Fruit fly (Drosophila melanogaster) whole organism, embryonic: ENCODE results near the gene CG5043.

Experiments used
- Blimp-1 ChIP-seq: fragments of 200-800 bp; sonication (Bioruptor generic); optimal IDR thresholded peaks from 3 replicates; lab custom pipeline; 2018; ENCODE audit warnings: missing biosample characterization, missing genetic modification characterization, mild to moderate bottlenecking, moderate library complexity, missing genetic modification reagents
- CG10565 ChIP-seq: fragments of 200-800 bp; sonication (Bioruptor generic); optimal IDR thresholded peaks from 3 replicates; lab custom pipeline; 2016; ENCODE audit warnings: missing biosample characterization, mild to moderate bottlenecking, missing genetic modification characterization
- CG11504 ChIP-seq: fragments of 200-800 bp; sonication (Bioruptor generic); optimal IDR thresholded peaks from 3 replicates; lab custom pipeline; 2019; ENCODE audit warnings: missing biosample characterization, mild to moderate bottlenecking, missing genetic modification characterization, moderate library complexity
- CG12769 ChIP-seq: fragments of 200-800 bp; sonication (Bioruptor generic); optimal IDR thresholded peaks from 2 replicates; lab custom pipeline; 2019; ENCODE audit warnings: missing biosample characterization, mild to moderate bottlenecking, missing genetic modification characterization, moderate library complexity
- CG13296 ChIP-seq: fragments of 200-800 bp; sonication (Bioruptor generic); optimal IDR thresholded peaks from 3 replicates; lab custom pipeline; 2018; ENCODE audit warnings: missing biosample characterization, mild to moderate bottlenecking, missing genetic modification characterization
- CG14050 ChIP-seq: fragments of 200-800 bp; sonication (Bioruptor generic); IDR thresholded peaks from 3 replicates; pipeline ENCODE4 v1.3.6; 2022; ENCODE audit warnings: missing biosample characterization, missing genetic modification characterization
- CG15011 ChIP-seq: fragments of 200-800 bp; sonication (Bioruptor generic); optimal IDR thresholded peaks from 3 replicates; lab custom pipeline; 2018; ENCODE audit warnings: missing biosample characterization, mild to moderate bottlenecking, missing genetic modification characterization
- CG1603 ChIP-seq: fragments of 200-800 bp; sonication (Bioruptor generic); optimal IDR thresholded peaks from 2 replicates; lab custom pipeline; 2019; ENCODE audit warnings: missing biosample characterization, mild to moderate bottlenecking, missing genetic modification characterization, moderate library complexity
- CG1792 ChIP-seq: fragments of 200-800 bp; sonication (Bioruptor generic); optimal IDR thresholded peaks from 2 replicates; lab custom pipeline; 2016; ENCODE audit warnings: missing biosample characterization, missing genetic modification characterization
- CG18476 ChIP-seq: fragments of 200-800 bp; sonication (Bioruptor generic); optimal IDR thresholded peaks from 2 replicates; lab custom pipeline; 2016; ENCODE audit warnings: missing biosample characterization, mild to moderate bottlenecking, missing genetic modification characterization
- CG3847 ChIP-seq: fragments of 200-800 bp; sonication (Bioruptor generic); IDR thresholded peaks from 2 replicates; pipeline ENCODE4 v1.3.6; 2022; ENCODE audit warnings: missing biosample characterization, missing genetic modification characterization
- CG4854 ChIP-seq: fragments of 200-800 bp; sonication (Bioruptor generic); optimal IDR thresholded peaks from 2 replicates; lab custom pipeline; 2016; ENCODE audit warnings: missing biosample characterization, missing genetic modification characterization, inconsistent platforms
- CG6813 ChIP-seq: fragments of 200-800 bp; sonication (Bioruptor generic); optimal IDR thresholded peaks from 2 replicates; lab custom pipeline; 2017; ENCODE audit warnings: missing biosample characterization, missing genetic modification characterization, mild to moderate bottlenecking, moderate library complexity, missing genetic modification reagents
- CG7839 ChIP-seq: fragments of 200-800 bp; sonication (Bioruptor generic); optimal IDR thresholded peaks from 3 replicates; lab custom pipeline; 2018; ENCODE audit warnings: missing biosample characterization, mild to moderate bottlenecking, missing genetic modification characterization, moderate library complexity
- CG8089 ChIP-seq: fragments of 200-800 bp; sonication (Bioruptor generic); optimal IDR thresholded peaks from 3 replicates; lab custom pipeline; 2016; ENCODE audit warnings: missing biosample characterization, missing genetic modification characterization
- CG8281 ChIP-seq: fragments of 200-800 bp; sonication (Bioruptor generic); optimal IDR thresholded peaks from 2 replicates; lab custom pipeline; 2018; ENCODE audit warnings: missing biosample characterization, mild to moderate bottlenecking, missing genetic modification characterization, moderate library complexity
- CG8388 ChIP-seq: fragments of 200-800 bp; sonication (Bioruptor generic); optimal IDR thresholded peaks from 2 replicates; lab custom pipeline; 2019; ENCODE audit warnings: missing biosample characterization, mild to moderate bottlenecking, missing genetic modification characterization, moderate library complexity
- CG8478 ChIP-seq: fragments of >200 bp; optimal IDR thresholded peaks from 2 replicates; lab custom pipeline; 2018
- CG9215 ChIP-seq: fragments of 200-800 bp; sonication (Bioruptor generic); IDR thresholded peaks from 2 replicates; pipeline ENCODE4 v1.3.6; 2022; ENCODE audit warnings: missing biosample characterization, missing genetic modification characterization
- CG9932 ChIP-seq: fragments of 200-800 bp; sonication (Bioruptor generic); IDR thresholded peaks from 2 replicates; pipeline ENCODE4 v1.3.6; 2022; ENCODE audit warnings: missing biosample characterization, missing genetic modification characterization
- CoRest ChIP-seq: fragments of 200-800 bp; sonication (Bioruptor generic); optimal IDR thresholded peaks from 3 replicates; lab custom pipeline; 2018; ENCODE audit warnings: missing biosample characterization, mild to moderate bottlenecking, missing genetic modification characterization, moderate library complexity
- D ChIP-seq, 2 experiments: fragments of 200-800 bp in 1 of 2; fragments of >200 bp in 1 of 2; sonication (Bioruptor generic) in 1 of 2; optimal IDR thresholded peaks; 2 replicates in 1 of 2; 3 replicates in 1 of 2; lab custom pipeline; 2017; ENCODE audit warnings: mild to moderate bottlenecking in 1 of 2, missing biosample characterization in 1 of 2, missing genetic modification characterization in 1 of 2, missing genetic modification reagents in 1 of 2
- Fer2 ChIP-seq: fragments of 200-800 bp; sonication (Bioruptor generic); optimal IDR thresholded peaks from 2 replicates; lab custom pipeline; 2018; ENCODE audit warnings: missing biosample characterization, mild to moderate bottlenecking, missing genetic modification characterization, moderate library complexity
- HLH3B ChIP-seq: fragments of 200-800 bp; sonication (Bioruptor generic); IDR thresholded peaks from 2 replicates; pipeline ENCODE4 v1.3.6; 2022; ENCODE audit warnings: missing biosample characterization, missing genetic modification characterization
- HLH54F ChIP-seq: fragments of 200-800 bp; sonication (Bioruptor generic); optimal IDR thresholded peaks from 3 replicates; lab custom pipeline; 2016; ENCODE audit warnings: missing biosample characterization, missing genetic modification characterization
- Hey ChIP-seq: fragments of 200-800 bp; sonication (Bioruptor generic); optimal IDR thresholded peaks from 3 replicates; lab custom pipeline; 2018; ENCODE audit warnings: missing biosample characterization, mild to moderate bottlenecking, missing genetic modification characterization
- Lhr ChIP-seq: fragments of 200-800 bp; sonication (Bioruptor generic); optimal IDR thresholded peaks from 3 replicates; lab custom pipeline; 2017; ENCODE audit warnings: mild to moderate bottlenecking, missing biosample characterization, missing genetic modification reagents, missing genetic modification characterization
- Ptx1 ChIP-seq: fragments of 200-800 bp; sonication (Bioruptor generic); IDR thresholded peaks from 2 replicates; pipeline ENCODE4 v1.3.6; 2022; ENCODE audit warnings: missing biosample characterization, missing genetic modification characterization
- Six4 ChIP-seq: fragments of 200-800 bp; sonication (Bioruptor generic); optimal IDR thresholded peaks from 2 replicates; lab custom pipeline; 2016; ENCODE audit warnings: missing biosample characterization, missing genetic modification characterization
- ci ChIP-seq: fragments of 200-800 bp; sonication (Bioruptor generic); IDR thresholded peaks from 3 replicates; pipeline ENCODE4 v1.3.6; 2022; ENCODE audit warnings: missing biosample characterization, missing genetic modification characterization
- dati ChIP-seq: fragments of 200-800 bp; sonication (Bioruptor generic); IDR thresholded peaks from 2 replicates; pipeline ENCODE4 v1.3.6; 2022; ENCODE audit warnings: missing biosample characterization, missing genetic modification characterization
- dpn ChIP-seq, 2 experiments: fragments of 200-800 bp; sonication (Bioruptor generic); optimal IDR thresholded peaks; 3 replicates each; lab custom pipeline; 2016; ENCODE audit warnings: missing biosample characterization in 2 of 2, missing genetic modification characterization in 2 of 2
- en ChIP-seq: fragments of 200-800 bp; sonication (Bioruptor generic); optimal IDR thresholded peaks from 2 replicates; lab custom pipeline; 2016; ENCODE audit warnings: missing biosample characterization, missing genetic modification characterization
- fd96Cb ChIP-seq: fragments of 200-800 bp; sonication (Bioruptor generic); optimal IDR thresholded peaks from 2 replicates; lab custom pipeline; 2018; ENCODE audit warnings: missing biosample characterization, mild to moderate bottlenecking, missing genetic modification characterization, moderate library complexity
- nerfin-1 ChIP-seq: fragments of 200-800 bp; sonication (Bioruptor generic); optimal IDR thresholded peaks from 3 replicates; lab custom pipeline; 2019; ENCODE audit warnings: missing biosample characterization, mild to moderate bottlenecking, missing genetic modification characterization, moderate library complexity
- oc ChIP-seq: fragments of 200-800 bp; sonication (Bioruptor generic); optimal IDR thresholded peaks from 2 replicates; lab custom pipeline; 2018; ENCODE audit warnings: missing biosample characterization, mild to moderate bottlenecking, missing genetic modification characterization, moderate library complexity
- pb ChIP-seq: fragments of 200-800 bp; sonication (Bioruptor generic); optimal IDR thresholded peaks from 3 replicates; lab custom pipeline; 2016; ENCODE audit warnings: missing biosample characterization, missing genetic modification characterization
- pum ChIP-seq: fragments of 200-800 bp; sonication (Bioruptor generic); optimal IDR thresholded peaks from 2 replicates; lab custom pipeline; 2016; ENCODE audit warnings: missing biosample characterization, missing genetic modification characterization
- rib ChIP-seq: fragments of 200-800 bp; sonication (Bioruptor generic); IDR thresholded peaks from 2 replicates; pipeline ENCODE4 v1.3.6; 2022; ENCODE audit warnings: missing biosample characterization, missing genetic modification characterization
- run ChIP-seq: fragments of 200-800 bp; sonication (Bioruptor generic); optimal IDR thresholded peaks from 3 replicates; lab custom pipeline; 2018; ENCODE audit warnings: missing biosample characterization, mild to moderate bottlenecking, missing genetic modification characterization
- sens ChIP-seq: fragments of 200-800 bp; sonication (Bioruptor generic); peaks from one replicate; lab custom pipeline; 2016; ENCODE audit warnings: missing biosample characterization, missing genetic modification characterization
- sisA ChIP-seq: fragments of 200-800 bp; sonication (Bioruptor generic); IDR thresholded peaks from 2 replicates; pipeline ENCODE4 v1.3.6; 2022; ENCODE audit warnings: missing biosample characterization, missing genetic modification characterization
- sr ChIP-seq: fragments of 200-800 bp; sonication (Bioruptor generic); IDR thresholded peaks from 3 replicates; pipeline ENCODE4 v1.3.6; 2022; ENCODE audit warnings: missing biosample characterization, missing genetic modification characterization
- ssp ChIP-seq: fragments of 200-800 bp; sonication (Bioruptor generic); IDR thresholded peaks from 2 replicates; pipeline ENCODE4 v1.3.6; 2022; ENCODE audit warnings: missing biosample characterization, missing genetic modification characterization
- stc ChIP-seq: fragments of 200-800 bp; sonication (Bioruptor generic); IDR thresholded peaks from 2 replicates; pipeline ENCODE4 v1.3.6; 2022; ENCODE audit warnings: missing biosample characterization, missing genetic modification characterization
- sug ChIP-seq: fragments of 200-800 bp; optimal IDR thresholded peaks from 2 replicates; lab custom pipeline; 2019; ENCODE audit warnings: missing biosample characterization, mild to moderate bottlenecking, missing genetic modification characterization, moderate library complexity
- tio ChIP-seq: fragments of 200-800 bp; sonication (Bioruptor generic); optimal IDR thresholded peaks from 2 replicates; lab custom pipeline; 2017; ENCODE audit warnings: missing biosample characterization, missing genetic modification characterization, inconsistent platforms
- wor ChIP-seq: fragments of 200-800 bp; sonication (Bioruptor generic); IDR thresholded peaks from 2 replicates; pipeline ENCODE4 v1.3.6; 2022; ENCODE audit warnings: missing biosample characterization, missing genetic modification characterization

The CG5043 gene

dm6 chr2L:17450505-17451415, 17.1 kb downstream of the CG5043 start (continued):
- peak; percentile 60 for TF ChIP-seq sug (tag; lab: Kevin White, UChicago)
- no peak for TF ChIP-seq ssp (GFP tag; lab: Robert Waterston, UW)
- peak; percentile 21 for TF ChIP-seq CG8281 (tag; lab: Kevin White, UChicago)
- peak; percentile 60; the same call in 1 of the 3 replicates for TF ChIP-seq ci (GFP tag; lab: Robert Waterston, UW)
- TF ChIP-seq CG8388 = peak; percentile 64
- TF ChIP-seq CG14050 (GFP tag; lab: Robert Waterston, UW) = peak; percentile 49; the same call in 2 of the 3 replicates
- peak; percentile 49 for TF ChIP-seq CG15011
- peak; percentile 17 for TF ChIP-seq Six4
- TF ChIP-seq CG9932 = no peak
- TF ChIP-seq tio (GFP tag; lab: Kevin White, UChicago) = peak; percentile 1
- peak; percentile 13 for TF ChIP-seq nerfin-1
- peak; percentile 10; the same call in 1 of the 2 replicates for TF ChIP-seq rib
- no peak for TF ChIP-seq CG1792 (GFP tag; lab: Kevin White, UChicago)
- TF ChIP-seq sisA = no peak
- peak; percentile 37 for TF ChIP-seq oc (tag; lab: Kevin White, UChicago)
- no peak for TF ChIP-seq CG8089 (GFP tag; lab: Kevin White, UChicago)
- TF ChIP-seq pum (GFP tag; lab: Kevin White, UChicago) = peak; percentile 5
- TF ChIP-seq dpn (GFP tag; optimal IDR thresholded peaks at IDR 0.05; lab: Kevin White, UChicago) = peak; percentile 29 to 45
- no peak for TF ChIP-seq Lhr
- no peak for TF ChIP-seq D (optimal IDR thresholded peaks at IDR 0.05; lab: Kevin White, UChicago)
- TF ChIP-seq D (GFP tag; optimal IDR thresholded peaks at IDR 0.05; lab: Kevin White, UChicago) = peak; percentile 40
- no peak for TF ChIP-seq sr (GFP tag; lab: Robert Waterston, UW)
- no peak; the same call in 1 of the 2 replicates for TF ChIP-seq CG9215 (GFP tag; lab: Robert Waterston, UW)
- no peak for TF ChIP-seq dati
- peak; percentile 24 for TF ChIP-seq CG6813
- TF ChIP-seq Ptx1 (GFP tag; lab: Robert Waterston, UW) = peak; percentile 65; the same call in 1 of the 2 replicates
- TF ChIP-seq Blimp-1 = peak; percentile 55
- peak; percentile 21 for TF ChIP-seq CG4854
- TF ChIP-seq CG12769 (tag; lab: Kevin White, UChicago) = peak; percentile 54
- TF ChIP-seq stc (GFP tag; lab: Robert Waterston, UW) = peak; percentile 69
- TF ChIP-seq HLH3B = no peak; the same call in 1 of the 2 replicates
- TF ChIP-seq CG11504 (tag; lab: Kevin White, UChicago) = peak; percentile 80
- TF ChIP-seq HLH54F (GFP tag; lab: Kevin White, UChicago) = peak; percentile 27
- TF ChIP-seq CoRest (tag; lab: Kevin White, UChicago) = peak; percentile 77
- TF ChIP-seq Fer2 (tag; lab: Kevin White, UChicago) = peak; percentile 18
- TF ChIP-seq Hey (tag; lab: Kevin White, UChicago) = no peak
- peak; percentile 75 for TF ChIP-seq CG7839
- peak; percentile 49 for TF ChIP-seq run (tag; lab: Kevin White, UChicago)
- TF ChIP-seq fd96Cb (tag; lab: Kevin White, UChicago) = peak; percentile 35
- TF ChIP-seq CG3847 (GFP tag; lab: Robert Waterston, UW) = peak; percentile 30; the same call in 1 of the 2 replicates
- TF ChIP-seq CG10565 (GFP tag; lab: Kevin White, UChicago) = no peak
- no peak for TF ChIP-seq CG8478
- TF ChIP-seq CG18476 (GFP tag; lab: Kevin White, UChicago) = peak; percentile 46
- TF ChIP-seq CG1603 (tag; lab: Kevin White, UChicago) = peak; percentile 32
- no peak for TF ChIP-seq wor (GFP tag; lab: Robert Waterston, UW)
- peak; percentile 47 for TF ChIP-seq CG13296 (GFP tag; lab: Kevin White, UChicago)
- no peak for TF ChIP-seq pb (GFP tag; lab: Kevin White, UChicago)
- TF ChIP-seq en (GFP tag; lab: Kevin White, UChicago) = peak; percentile 15
- TF ChIP-seq sens (GFP tag; lab: Kevin White, UChicago) = peak; percentile 90
